Fruit fly (Drosophila melanogaster) ovary, adult (tissue): ENCODE results near the gene CG42525.

Experiments
- CG17801 ChIP-seq: fragments of 200-800 bp; optimal IDR thresholded peaks from 2 replicates; lab custom pipeline; 2019; ENCODE audit warnings: missing biosample characterization, mild to moderate bottlenecking, missing genetic modification characterization, moderate library complexity; ENCODE audit not compliant: partially characterized antibody

The CG42525 gene

dm6 chr3L:3165399-3165798 lies 24.1 kb downstream of the CG42525 start:
- no peak for TF ChIP-seq CG17801 (GFP tag; lab: Kevin White, UChicago)

- peak; percentile 30 for TF ChIP-seq CG17801 (GFP tag; lab: Kevin White, UChicago)
Measured at dm6 chr3L:3164951-3165350, 24.6 kb downstream of the CG42525 start, which contains the start of gene CG32280. Gene CG32280 (plus strand): TSS chr3L:3165181.

dm6 chr3L:3162584-3162983 lies 27.0 kb downstream of the CG42525 start:
- TF ChIP-seq CG17801 (GFP tag; lab: Kevin White, UChicago): no peak

dm6 chr3L:3161968-3162367 lies 27.6 kb downstream of the CG42525 start, which contains the start of gene rasp:
Gene rasp (plus strand): TSS chr3L:3162180.
- TF ChIP-seq CG17801 (GFP tag; lab: Kevin White, UChicago): no peak

- no peak for TF ChIP-seq CG17801 (GFP tag; lab: Kevin White, UChicago)
Measured at dm6 chr3L:3159309-3160194, 30.0 kb downstream of the CG42525 start, which contains the start of the genes ND-30 and CG15812. Gene ND-30 (minus strand): TSS chr3L:3159578. Gene CG15812 (plus strand): TSS chr3L:3159991.

dm6 chr3L:3157651-3158050 lies 31.9 kb downstream of the CG42525 start:
- no peak for TF ChIP-seq CG17801 (GFP tag; lab: Kevin White, UChicago)

- TF ChIP-seq CG17801 (GFP tag; lab: Kevin White, UChicago): no peak
Measured at dm6 chr3L:3150376-3150775, 39.2 kb downstream of the CG42525 start.

- no peak for TF ChIP-seq CG17801 (GFP tag; lab: Kevin White, UChicago)
Measured at dm6 chr3L:3149060-3149872, 40.3 kb downstream of the CG42525 start.

dm6 chr3L:3148125-3149059 lies 41.2 kb downstream of the CG42525 start, which contains the start of the genes Usp5 and BtbVII:
Gene Usp5 (minus strand): TSS chr3L:3148358.
Gene BtbVII (plus strand): TSS chr3L:3148646.
- peak; percentile 7 for TF ChIP-seq CG17801 (GFP tag; lab: Kevin White, UChicago)

- TF ChIP-seq CG17801 (GFP tag; lab: Kevin White, UChicago): no peak
Measured at dm6 chr3L:3143383-3143962, 46.1 kb downstream of the CG42525 start, which contains the start of the genes CG11537 and Alg2. Gene CG11537 (minus strand): TSS chr3L:3143457. Gene Alg2 (plus strand): TSS chr3L:3143808.

- TF ChIP-seq CG17801 (GFP tag; lab: Kevin White, UChicago): no peak
Measured at dm6 chr3L:3142516-3143382, 46.8 kb downstream of the CG42525 start.

- TF ChIP-seq CG17801 (GFP tag; lab: Kevin White, UChicago): no peak
Measured at dm6 chr3L:3141411-3141810, 48.1 kb downstream of the CG42525 start.
